Fruit fly (Drosophila melanogaster) whole organism, wandering third instar larva: ENCODE data around the gene Med.

ENCODE experiments used
- Abd-B ChIP-seq: fragments of >200 bp; optimal IDR thresholded peaks from 2 replicates; lab custom pipeline; 2017; ENCODE audit warnings: missing biosample characterization, missing genetic modification characterization
- CG9705 ChIP-seq: fragments of 200-800 bp; sonication (Bioruptor generic); optimal IDR thresholded peaks from 2 replicates; lab custom pipeline; 2018; ENCODE audit warnings: missing biosample characterization, mild to moderate bottlenecking, missing genetic modification characterization
- CrebA ChIP-seq: fragments of 200-800 bp; sonication (Bioruptor generic); optimal IDR thresholded peaks from 2 replicates; lab custom pipeline; 2016; ENCODE audit warnings: missing biosample characterization, mild to moderate bottlenecking, missing genetic modification characterization, borderline replicate concordance
- Dfd ChIP-seq: fragments of >200 bp; optimal IDR thresholded peaks from 2 replicates; lab custom pipeline; 2017; ENCODE audit warnings: missing biosample characterization, missing genetic modification characterization
- Dif ChIP-seq: fragments of 200-275, 200-300 bp; sonication (Bioruptor generic); optimal IDR thresholded peaks from 2 replicates; lab custom pipeline; 2018; ENCODE audit warnings: missing biosample characterization, missing genetic modification characterization; ENCODE audit not compliant: partially characterized antibody
- GATAd ChIP-seq: sonication (Bioruptor generic); optimal IDR thresholded peaks from 2 replicates; lab custom pipeline; 2016; ENCODE audit warnings: missing biosample characterization, missing genetic modification characterization
- HLH106 ChIP-seq: fragments of 200-800 bp; optimal IDR thresholded peaks from 3 replicates; lab custom pipeline; 2019; ENCODE audit warnings: missing biosample characterization, mild to moderate bottlenecking, missing genetic modification characterization, moderate library complexity
- Hnf4 ChIP-seq: fragments of 200-800 bp; sonication (Bioruptor generic); optimal IDR thresholded peaks from 2 replicates; lab custom pipeline; 2016; ENCODE audit warnings: missing biosample characterization, mild to moderate bottlenecking, missing genetic modification characterization
- Hr83 ChIP-seq: fragments of 200-300 bp; sonication (Bioruptor generic); optimal IDR thresholded peaks from 2 replicates; lab custom pipeline; 2016; ENCODE audit warnings: missing biosample characterization, mild to moderate bottlenecking, missing genetic modification characterization, moderate library complexity; ENCODE audit not compliant: poor library complexity, severe bottlenecking
- Jra ChIP-seq: sonication (Bioruptor generic); optimal IDR thresholded peaks from 2 replicates; lab custom pipeline; 2016; ENCODE audit warnings: missing biosample characterization, missing genetic modification characterization
- Myc ChIP-seq: fragments of >200 bp; optimal IDR thresholded peaks from 2 replicates; lab custom pipeline; 2017
- N ChIP-seq: fragments of >200 bp; optimal IDR thresholded peaks from 2 replicates; lab custom pipeline; 2018; ENCODE audit warnings: missing biosample characterization, missing external identifiers, missing genetic modification characterization
- OdsH ChIP-seq: fragments of 200-800 bp; sonication (Bioruptor generic); optimal IDR thresholded peaks from 2 replicates; lab custom pipeline; 2016; ENCODE audit warnings: missing biosample characterization, mild to moderate bottlenecking, missing genetic modification characterization
- Rel ChIP-seq, 2 experiments: fragments of 200-800 bp; sonication (Bioruptor generic) in 1 of 2; optimal IDR thresholded peaks; 2 replicates in 1 of 2; 3 replicates in 1 of 2; lab custom pipeline; 2016 to 2019; ENCODE audit warnings: mild to moderate bottlenecking in 2 of 2, missing biosample characterization in 2 of 2, missing genetic modification characterization in 2 of 2, moderate library complexity in 1 of 2
- Vsx2 ChIP-seq: fragments of 200-300, 225-300 bp; sonication (Bioruptor generic); optimal IDR thresholded peaks from 2 replicates; lab custom pipeline; 2018; ENCODE audit warnings: missing biosample characterization, missing genetic modification characterization; ENCODE audit not compliant: partially characterized antibody
- br ChIP-seq: fragments of 200-800 bp; sonication (Bioruptor generic); optimal IDR thresholded peaks from 2 replicates; lab custom pipeline; 2016; ENCODE audit warnings: missing biosample characterization, missing genetic modification characterization
- brk ChIP-seq: fragments of 200-800 bp; sonication (Bioruptor generic); optimal IDR thresholded peaks from 2 replicates; lab custom pipeline; 2016; ENCODE audit warnings: missing biosample characterization, mild to moderate bottlenecking, missing genetic modification characterization
- dl ChIP-seq, 2 experiments: fragments of 175-275, 200-275 bp in 1 of 2; fragments of 200-275 bp in 1 of 2; sonication (Bioruptor generic); optimal IDR thresholded peaks; lab custom pipeline; 2018; ENCODE audit warnings: mild to moderate bottlenecking in 2 of 2, missing biosample characterization in 2 of 2, missing genetic modification characterization in 2 of 2, moderate library complexity in 2 of 2; ENCODE audit not compliant: partially characterized antibody in 2 of 2, insufficient read depth in 1 of 2
- dmrt93B ChIP-seq: fragments of 200-800 bp; sonication (Bioruptor generic); optimal IDR thresholded peaks from 2 replicates; lab custom pipeline; 2018; ENCODE audit warnings: missing biosample characterization, mild to moderate bottlenecking, missing genetic modification characterization
- dsf ChIP-seq: sonication (Bioruptor generic); optimal IDR thresholded peaks from 2 replicates; lab custom pipeline; 2016; ENCODE audit warnings: missing biosample characterization, missing genetic modification characterization, borderline replicate concordance
- ey ChIP-seq: fragments of 200-800 bp; sonication (Bioruptor generic); optimal IDR thresholded peaks from 2 replicates; lab custom pipeline; 2016; ENCODE audit warnings: missing biosample characterization, missing genetic modification characterization
- foxo ChIP-seq, 2 experiments: fragments of 200-800 bp; sonication (Bioruptor generic); optimal IDR thresholded peaks; 2 replicates in 1 of 2; 3 replicates in 1 of 2; lab custom pipeline; 2016 to 2017; ENCODE audit warnings: missing biosample characterization in 2 of 2, missing genetic modification characterization in 2 of 2
- fru ChIP-seq: fragments of 200-800 bp; sonication (Bioruptor generic); optimal IDR thresholded peaks from 3 replicates; lab custom pipeline; 2016; ENCODE audit warnings: missing biosample characterization, mild to moderate bottlenecking, missing genetic modification characterization
- jim ChIP-seq: fragments of 175-275, 200-325 bp; sonication (Bioruptor generic); optimal IDR thresholded peaks from 2 replicates; lab custom pipeline; 2016; ENCODE audit warnings: missing biosample characterization, mild to moderate bottlenecking, missing genetic modification characterization
- lola ChIP-seq: fragments of >200 bp; optimal IDR thresholded peaks from 2 replicates; lab custom pipeline; 2017; ENCODE audit warnings: missing biosample characterization, missing genetic modification characterization
- pan ChIP-seq: fragments of >200 bp; optimal IDR thresholded peaks from 2 replicates; lab custom pipeline; 2017
- psq ChIP-seq: fragments of 200-800 bp; sonication (Bioruptor generic); optimal IDR thresholded peaks from 3 replicates; lab custom pipeline; 2017; ENCODE audit warnings: missing biosample characterization, mild to moderate bottlenecking, missing genetic modification characterization, moderate library complexity
- rgr ChIP-seq: fragments of 200-800 bp; sonication (Bioruptor generic); optimal IDR thresholded peaks from 3 replicates; lab custom pipeline; 2016; ENCODE audit warnings: missing biosample characterization, mild to moderate bottlenecking, missing genetic modification characterization
- sv ChIP-seq: fragments of 200-800 bp; sonication (Bioruptor generic); optimal IDR thresholded peaks from 3 replicates; lab custom pipeline; 2016; ENCODE audit warnings: missing biosample characterization, missing genetic modification characterization
- tai ChIP-seq: sonication (Bioruptor generic); optimal IDR thresholded peaks from 2 replicates; lab custom pipeline; 2016; ENCODE audit warnings: missing biosample characterization, missing genetic modification characterization
- usp ChIP-seq: fragments of >200 bp; optimal IDR thresholded peaks from 2 replicates; lab custom pipeline; 2017; ENCODE audit warnings: missing biosample characterization, missing genetic modification characterization

Gene Med

DNA sequence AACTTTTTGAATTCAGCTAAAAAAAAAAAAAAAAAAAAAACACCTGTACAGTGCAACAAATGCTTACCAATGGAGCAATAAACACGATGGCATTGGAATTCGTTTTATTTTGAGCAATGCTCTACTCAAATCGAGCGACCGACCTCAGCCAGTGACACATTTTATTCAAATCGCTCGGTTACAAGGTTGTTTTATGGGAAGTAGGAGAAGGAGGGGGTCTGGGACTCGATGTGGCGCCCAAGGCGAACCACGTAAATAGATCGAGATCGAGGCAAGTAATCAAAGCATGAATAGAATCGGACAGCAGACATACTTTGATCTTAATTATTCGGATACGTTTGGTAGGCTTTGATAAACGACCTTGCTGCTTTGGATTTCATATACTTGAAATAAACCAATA is 7.6 kb upstream of the Med start:
- TF ChIP-seq OdsH (no peak), dmrt93B (GFP tag; lab: Kevin White, UChicago) (no peak), Hr83 (no peak), pan (lab: Kevin White, UChicago) (no peak), Jra (GFP tag; lab: Kevin White, UChicago) (no peak), N (no peak), GATAd (GFP tag; lab: Kevin White, UChicago) (no peak), ey (GFP tag; lab: Kevin White, UChicago) (no peak), foxo (GFP tag; optimal IDR thresholded peaks at IDR 0.05; lab: Kevin White, UChicago) (no peak), brk (GFP tag; lab: Kevin White, UChicago) (no peak), psq (GFP tag; lab: Kevin White, UChicago) (no peak), Myc (lab: Kevin White, UChicago) (no peak), Hnf4 (no peak), Dif (GFP tag; lab: Kevin White, UChicago) (no peak), tai (GFP tag; lab: Kevin White, UChicago) (no peak), lola (no peak), Vsx2 (no peak)

- TF ChIP-seq pan (lab: Kevin White, UChicago) (no peak), Jra (GFP tag; lab: Kevin White, UChicago) (no peak), dsf (GFP tag; lab: Kevin White, UChicago) (no peak), brk (GFP tag; lab: Kevin White, UChicago) (no peak), psq (GFP tag; lab: Kevin White, UChicago) (no peak), tai (GFP tag; lab: Kevin White, UChicago) (no peak), fru (GFP tag; lab: Kevin White, UChicago) (no peak), GATAd (GFP tag; lab: Kevin White, UChicago) (no peak), Rel (GFP tag; optimal IDR thresholded peaks at IDR 0.05; lab: Kevin White, UChicago) (no peak), Rel (tag; optimal IDR thresholded peaks at IDR 0.05; lab: Kevin White, UChicago) (no peak), rgr (GFP tag; lab: Kevin White, UChicago) (no peak), Hr83 (no peak), N (no peak), Dfd (GFP tag; lab: Kevin White, UChicago) (no peak), dl (GFP tag; optimal IDR thresholded peaks at IDR 0.05; lab: Kevin White, UChicago; ENCODE audit: insufficient read depth in 1 of 2, partially characterized antibody in 2 of 2) (no peak), dmrt93B (GFP tag; lab: Kevin White, UChicago) (no peak), foxo (GFP tag; optimal IDR thresholded peaks at IDR 0.05; lab: Kevin White, UChicago) (no peak), Abd-B (GFP tag; lab: Kevin White, UChicago) (no peak)
- TF ChIP-seq, all 38 proteins: peak for 0
These were observed 7.2 kb upstream of the Med start for dm6 chr3R:31603655-31604054.

- TF ChIP-seq fru (GFP tag; lab: Kevin White, UChicago) (no peak), Hnf4 (peak; percentile 2)
These were observed 6.3 kb upstream of the Med start for dm6 chr3R:31604409-31605116.

dm6 chr3R:31605117-31605432 is 5.8 kb upstream of the Med start:
- TF ChIP-seq N = no peak
- TF ChIP-seq brk (GFP tag; lab: Kevin White, UChicago) = no peak
- no peak for TF ChIP-seq dmrt93B (GFP tag; lab: Kevin White, UChicago)
- no peak for TF ChIP-seq OdsH
- TF ChIP-seq Hr83 = no peak
- no peak for TF ChIP-seq Myc (lab: Kevin White, UChicago)
- no peak for TF ChIP-seq CrebA (GFP tag; lab: Kevin White, UChicago)
- TF ChIP-seq GATAd (GFP tag; lab: Kevin White, UChicago) = no peak
- no peak for TF ChIP-seq ey (GFP tag; lab: Kevin White, UChicago)
- TF ChIP-seq CG9705 (GFP tag; lab: Kevin White, UChicago) = no peak
- TF ChIP-seq HLH106 (tag; lab: Kevin White, UChicago) = no peak
- no peak for TF ChIP-seq Jra (GFP tag; lab: Kevin White, UChicago)
- TF ChIP-seq Vsx2 = no peak
- no peak for TF ChIP-seq jim (GFP tag; lab: Kevin White, UChicago)
- no peak for TF ChIP-seq Dfd (GFP tag; lab: Kevin White, UChicago)
- no peak for TF ChIP-seq br (GFP tag; lab: Kevin White, UChicago)
- TF ChIP-seq Dif (GFP tag; lab: Kevin White, UChicago) = no peak
- no peak for TF ChIP-seq sv (GFP tag; lab: Kevin White, UChicago)
- TF ChIP-seq foxo (GFP tag; optimal IDR thresholded peaks at IDR 0.05; lab: Kevin White, UChicago) = no peak
- no peak for TF ChIP-seq usp
